Fruit fly (Drosophila melanogaster) whole organism, wandering third instar larva: ENCODE measurements around the gene Or71a.

Experiments
- Abd-B ChIP-seq: fragments of >200 bp; optimal IDR thresholded peaks from 2 replicates; lab custom pipeline; 2017; ENCODE audit warnings: missing biosample characterization, missing genetic modification characterization
- CG32264 ChIP-seq: fragments of 200-800 bp; sonication (Bioruptor generic); optimal IDR thresholded peaks from 2 replicates; lab custom pipeline; 2016; ENCODE audit warnings: missing biosample characterization, missing genetic modification characterization
- CG9705 ChIP-seq: fragments of 200-800 bp; sonication (Bioruptor generic); optimal IDR thresholded peaks from 2 replicates; lab custom pipeline; 2018; ENCODE audit warnings: missing biosample characterization, mild to moderate bottlenecking, missing genetic modification characterization
- CrebA ChIP-seq: fragments of 200-800 bp; sonication (Bioruptor generic); optimal IDR thresholded peaks from 2 replicates; lab custom pipeline; 2016; ENCODE audit warnings: missing biosample characterization, mild to moderate bottlenecking, missing genetic modification characterization, borderline replicate concordance
- Dfd ChIP-seq: fragments of >200 bp; optimal IDR thresholded peaks from 2 replicates; lab custom pipeline; 2017; ENCODE audit warnings: missing biosample characterization, missing genetic modification characterization
- Dif ChIP-seq: fragments of 200-275, 200-300 bp; sonication (Bioruptor generic); optimal IDR thresholded peaks from 2 replicates; lab custom pipeline; 2018; ENCODE audit warnings: missing biosample characterization, missing genetic modification characterization; ENCODE audit not compliant: partially characterized antibody
- GATAd ChIP-seq: sonication (Bioruptor generic); optimal IDR thresholded peaks from 2 replicates; lab custom pipeline; 2016; ENCODE audit warnings: missing biosample characterization, missing genetic modification characterization
- HLH106 ChIP-seq: fragments of 200-800 bp; optimal IDR thresholded peaks from 3 replicates; lab custom pipeline; 2019; ENCODE audit warnings: missing biosample characterization, mild to moderate bottlenecking, missing genetic modification characterization, moderate library complexity
- Hnf4 ChIP-seq: fragments of 200-800 bp; sonication (Bioruptor generic); optimal IDR thresholded peaks from 2 replicates; lab custom pipeline; 2016; ENCODE audit warnings: missing biosample characterization, mild to moderate bottlenecking, missing genetic modification characterization
- Hr78 ChIP-seq: fragments of >200 bp; optimal IDR thresholded peaks from 2 replicates; lab custom pipeline; 2017; ENCODE audit warnings: missing biosample characterization, missing genetic modification characterization
- Hr83 ChIP-seq: fragments of 200-300 bp; sonication (Bioruptor generic); optimal IDR thresholded peaks from 2 replicates; lab custom pipeline; 2016; ENCODE audit warnings: missing biosample characterization, mild to moderate bottlenecking, missing genetic modification characterization, moderate library complexity; ENCODE audit not compliant: poor library complexity, severe bottlenecking
- Jra ChIP-seq: sonication (Bioruptor generic); optimal IDR thresholded peaks from 2 replicates; lab custom pipeline; 2016; ENCODE audit warnings: missing biosample characterization, missing genetic modification characterization
- Mio ChIP-seq: sonication (Bioruptor generic); optimal IDR thresholded peaks from 2 replicates; lab custom pipeline; 2016; ENCODE audit warnings: missing biosample characterization, missing genetic modification characterization
- Myc ChIP-seq: fragments of >200 bp; optimal IDR thresholded peaks from 2 replicates; lab custom pipeline; 2017
- N ChIP-seq: fragments of >200 bp; optimal IDR thresholded peaks from 2 replicates; lab custom pipeline; 2018; ENCODE audit warnings: missing biosample characterization, missing external identifiers, missing genetic modification characterization
- OdsH ChIP-seq: fragments of 200-800 bp; sonication (Bioruptor generic); optimal IDR thresholded peaks from 2 replicates; lab custom pipeline; 2016; ENCODE audit warnings: missing biosample characterization, mild to moderate bottlenecking, missing genetic modification characterization
- Rel ChIP-seq, 2 experiments: fragments of 200-800 bp; sonication (Bioruptor generic) in 1 of 2; optimal IDR thresholded peaks; 2 replicates in 1 of 2; 3 replicates in 1 of 2; lab custom pipeline; 2016 to 2019; ENCODE audit warnings: mild to moderate bottlenecking in 2 of 2, missing biosample characterization in 2 of 2, missing genetic modification characterization in 2 of 2, moderate library complexity in 1 of 2
- Sp1 ChIP-seq: fragments of 200-800 bp; sonication (Bioruptor generic); optimal IDR thresholded peaks from 3 replicates; lab custom pipeline; 2019; ENCODE audit warnings: missing biosample characterization, mild to moderate bottlenecking, missing genetic modification characterization, moderate library complexity
- Vsx2 ChIP-seq: fragments of 200-300, 225-300 bp; sonication (Bioruptor generic); optimal IDR thresholded peaks from 2 replicates; lab custom pipeline; 2018; ENCODE audit warnings: missing biosample characterization, missing genetic modification characterization; ENCODE audit not compliant: partially characterized antibody
- br ChIP-seq: fragments of 200-800 bp; sonication (Bioruptor generic); optimal IDR thresholded peaks from 2 replicates; lab custom pipeline; 2016; ENCODE audit warnings: missing biosample characterization, missing genetic modification characterization
- brk ChIP-seq: fragments of 200-800 bp; sonication (Bioruptor generic); optimal IDR thresholded peaks from 2 replicates; lab custom pipeline; 2016; ENCODE audit warnings: missing biosample characterization, mild to moderate bottlenecking, missing genetic modification characterization
- dl ChIP-seq, 2 experiments: fragments of 175-275, 200-275 bp in 1 of 2; fragments of 200-275 bp in 1 of 2; sonication (Bioruptor generic); optimal IDR thresholded peaks; lab custom pipeline; 2018; ENCODE audit warnings: mild to moderate bottlenecking in 2 of 2, missing biosample characterization in 2 of 2, missing genetic modification characterization in 2 of 2, moderate library complexity in 2 of 2; ENCODE audit not compliant: partially characterized antibody in 2 of 2, insufficient read depth in 1 of 2
- dmrt93B ChIP-seq: fragments of 200-800 bp; sonication (Bioruptor generic); optimal IDR thresholded peaks from 2 replicates; lab custom pipeline; 2018; ENCODE audit warnings: missing biosample characterization, mild to moderate bottlenecking, missing genetic modification characterization
- dsf ChIP-seq: sonication (Bioruptor generic); optimal IDR thresholded peaks from 2 replicates; lab custom pipeline; 2016; ENCODE audit warnings: missing biosample characterization, missing genetic modification characterization, borderline replicate concordance
- ey ChIP-seq: fragments of 200-800 bp; sonication (Bioruptor generic); optimal IDR thresholded peaks from 2 replicates; lab custom pipeline; 2016; ENCODE audit warnings: missing biosample characterization, missing genetic modification characterization
- foxo ChIP-seq, 2 experiments: fragments of 200-800 bp; sonication (Bioruptor generic); optimal IDR thresholded peaks; 2 replicates in 1 of 2; 3 replicates in 1 of 2; lab custom pipeline; 2016 to 2017; ENCODE audit warnings: missing biosample characterization in 2 of 2, missing genetic modification characterization in 2 of 2
- fru ChIP-seq: fragments of 200-800 bp; sonication (Bioruptor generic); optimal IDR thresholded peaks from 3 replicates; lab custom pipeline; 2016; ENCODE audit warnings: missing biosample characterization, mild to moderate bottlenecking, missing genetic modification characterization
- h ChIP-seq: fragments of 200-800 bp; sonication (Bioruptor generic); optimal IDR thresholded peaks from 3 replicates; lab custom pipeline; 2016; ENCODE audit warnings: missing biosample characterization, mild to moderate bottlenecking, missing genetic modification characterization
- jim ChIP-seq: fragments of 175-275, 200-325 bp; sonication (Bioruptor generic); optimal IDR thresholded peaks from 2 replicates; lab custom pipeline; 2016; ENCODE audit warnings: missing biosample characterization, mild to moderate bottlenecking, missing genetic modification characterization
- lola ChIP-seq: fragments of >200 bp; optimal IDR thresholded peaks from 2 replicates; lab custom pipeline; 2017; ENCODE audit warnings: missing biosample characterization, missing genetic modification characterization
- pan ChIP-seq: fragments of >200 bp; optimal IDR thresholded peaks from 2 replicates; lab custom pipeline; 2017
- psq ChIP-seq: fragments of 200-800 bp; sonication (Bioruptor generic); optimal IDR thresholded peaks from 3 replicates; lab custom pipeline; 2017; ENCODE audit warnings: missing biosample characterization, mild to moderate bottlenecking, missing genetic modification characterization, moderate library complexity
- rgr ChIP-seq: fragments of 200-800 bp; sonication (Bioruptor generic); optimal IDR thresholded peaks from 3 replicates; lab custom pipeline; 2016; ENCODE audit warnings: missing biosample characterization, mild to moderate bottlenecking, missing genetic modification characterization
- sage ChIP-seq: fragments of 200-800 bp; sonication (Bioruptor generic); optimal IDR thresholded peaks from 2 replicates; lab custom pipeline; 2016; ENCODE audit warnings: missing biosample characterization, mild to moderate bottlenecking, missing genetic modification characterization
- sv ChIP-seq: fragments of 200-800 bp; sonication (Bioruptor generic); optimal IDR thresholded peaks from 3 replicates; lab custom pipeline; 2016; ENCODE audit warnings: missing biosample characterization, missing genetic modification characterization
- tai ChIP-seq: sonication (Bioruptor generic); optimal IDR thresholded peaks from 2 replicates; lab custom pipeline; 2016; ENCODE audit warnings: missing biosample characterization, missing genetic modification characterization
- usp ChIP-seq: fragments of >200 bp; optimal IDR thresholded peaks from 2 replicates; lab custom pipeline; 2017; ENCODE audit warnings: missing biosample characterization, missing genetic modification characterization
- woc ChIP-seq: sonication (Bioruptor generic); optimal IDR thresholded peaks from 2 replicates; lab custom pipeline; 2016; ENCODE audit warnings: missing biosample characterization, mild to moderate bottlenecking, missing genetic modification characterization

Or71a gene

dm6 chr3L:15104849-15105555 is 26.8 kb upstream of the Or71a start (continued):
- TF ChIP-seq fru = peak; percentile 95
- peak; percentile 93 for TF ChIP-seq br (GFP tag; lab: Kevin White, UChicago)
- peak; percentile 98 for TF ChIP-seq woc (GFP tag; lab: Kevin White, UChicago)
- peak; percentile 54 for TF ChIP-seq Hr83 (GFP tag; lab: Kevin White, UChicago)

dm6 chr3L:15103988-15104848 is 26.0 kb upstream of the Or71a start:
- TF ChIP-seq jim (GFP tag; lab: Kevin White, UChicago) = no peak
- peak; percentile 3 for TF ChIP-seq Sp1 (GFP tag; lab: Kevin White, UChicago)
- TF ChIP-seq fru = peak; percentile 34
- no peak for TF ChIP-seq GATAd (GFP tag; lab: Kevin White, UChicago)
- TF ChIP-seq brk (GFP tag; lab: Kevin White, UChicago) = peak; percentile 52
- TF ChIP-seq ey = no peak
- no peak for TF ChIP-seq Myc (lab: Kevin White, UChicago)
- TF ChIP-seq rgr (GFP tag; lab: Kevin White, UChicago) = no peak
- peak; percentile 95 for TF ChIP-seq psq (GFP tag; lab: Kevin White, UChicago)
- peak; percentile 22 for TF ChIP-seq N
- TF ChIP-seq Hr83 (GFP tag; lab: Kevin White, UChicago) = no peak
- no peak for TF ChIP-seq foxo (GFP tag; optimal IDR thresholded peaks at IDR 0.05; lab: Kevin White, UChicago)
- TF ChIP-seq lola (GFP tag; lab: Kevin White, UChicago) = no peak
- TF ChIP-seq Abd-B (GFP tag; lab: Kevin White, UChicago) = no peak
- TF ChIP-seq Hnf4 (GFP tag; lab: Kevin White, UChicago) = no peak
- TF ChIP-seq usp = no peak
- TF ChIP-seq OdsH (GFP tag; lab: Kevin White, UChicago) = no peak
- no peak for TF ChIP-seq sage (GFP tag; lab: Kevin White, UChicago)
- no peak for TF ChIP-seq dmrt93B (GFP tag; lab: Kevin White, UChicago)
- no peak for TF ChIP-seq sv (GFP tag; lab: Kevin White, UChicago)
- no peak for TF ChIP-seq br (GFP tag; lab: Kevin White, UChicago)
- no peak for TF ChIP-seq CG9705
- TF ChIP-seq Hr78 (GFP tag; lab: Kevin White, UChicago) = peak; percentile 0
- no peak for TF ChIP-seq Vsx2 (GFP tag; lab: Kevin White, UChicago)
- TF ChIP-seq pan (lab: Kevin White, UChicago) = no peak
- no peak for TF ChIP-seq CrebA
- TF ChIP-seq Dif (GFP tag; lab: Kevin White, UChicago) = peak; percentile 37
- TF ChIP-seq tai (GFP tag; lab: Kevin White, UChicago) = no peak
- TF ChIP-seq Mio (GFP tag; lab: Kevin White, UChicago) = no peak
- TF ChIP-seq Jra = peak; percentile 21
- TF ChIP-seq dsf (GFP tag; lab: Kevin White, UChicago) = no peak
- TF ChIP-seq Rel (GFP tag; optimal IDR thresholded peaks at IDR 0.05; lab: Kevin White, UChicago) = peak; percentile 55
- no peak for TF ChIP-seq Rel (tag; optimal IDR thresholded peaks at IDR 0.05; lab: Kevin White, UChicago)
- no peak for TF ChIP-seq woc (GFP tag; lab: Kevin White, UChicago)
- no peak for TF ChIP-seq Dfd (GFP tag; lab: Kevin White, UChicago)
- TF ChIP-seq h (GFP tag; lab: Kevin White, UChicago) = peak; percentile 57
- TF ChIP-seq CG32264 (GFP tag; lab: Kevin White, UChicago) = no peak
- peak in 1 of 2 experiments; percentile 72 for TF ChIP-seq dl (GFP tag; optimal IDR thresholded peaks at IDR 0.05; lab: Kevin White, UChicago; ENCODE audit: insufficient read depth in 1 of 2, partially characterized antibody in 2 of 2)
- peak; percentile 53 for TF ChIP-seq HLH106 (tag; lab: Kevin White, UChicago)
